Fruit fly (Drosophila melanogaster) whole organism, adult: ENCODE results near the gene BuGZ.

Source experiments
- CG11617 ChIP-seq: fragments of 200-800 bp; sonication (Bioruptor generic); optimal IDR thresholded peaks from 2 replicates; lab custom pipeline; 2017; ENCODE audit warnings: mild to moderate bottlenecking, missing biosample characterization, missing genetic modification reagents, missing genetic modification characterization
- CG14711 ChIP-seq: fragments of 200-800 bp; sonication (Bioruptor generic); optimal IDR thresholded peaks from 2 replicates; lab custom pipeline; 2018; ENCODE audit warnings: missing biosample characterization, mild to moderate bottlenecking, missing genetic modification characterization, moderate library complexity
- CG1620 ChIP-seq: fragments of 200-800 bp; sonication (Bioruptor generic); optimal IDR thresholded peaks from 2 replicates; lab custom pipeline; 2016; ENCODE audit warnings: missing biosample characterization, missing genetic modification characterization
- CG5204 ChIP-seq: fragments of 200-800 bp; sonication (Bioruptor generic); optimal IDR thresholded peaks from 2 replicates; lab custom pipeline; 2016; ENCODE audit warnings: missing biosample characterization, missing genetic modification characterization
- CG7045 ChIP-seq: fragments of 200-800 bp; sonication (Bioruptor generic); optimal IDR thresholded peaks from 2 replicates; lab custom pipeline; 2017; ENCODE audit warnings: missing biosample characterization, mild to moderate bottlenecking, missing genetic modification characterization
- Crg-1 ChIP-seq: fragments of 200-800 bp; sonication (Bioruptor generic); optimal IDR thresholded peaks from 2 replicates; lab custom pipeline; 2016; ENCODE audit warnings: missing biosample characterization, missing genetic modification characterization
- Hr96 ChIP-seq: fragments of 200-800 bp; sonication (Bioruptor generic); optimal IDR thresholded peaks from 2 replicates; lab custom pipeline; 2016; ENCODE audit warnings: missing biosample characterization, missing genetic modification characterization
- cic ChIP-seq: fragments of 200-800 bp; sonication (Bioruptor generic); optimal IDR thresholded peaks from 2 replicates; lab custom pipeline; 2017; ENCODE audit warnings: missing biosample characterization, mild to moderate bottlenecking, missing genetic modification characterization, moderate library complexity
- kay ChIP-seq: fragments of 200-800 bp; sonication (Bioruptor generic); peaks from one replicate; lab custom pipeline; 2016; ENCODE audit warnings: missing biosample characterization, missing genetic modification characterization, borderline replicate concordance
- ovo ChIP-seq: fragments of 200-800 bp; sonication (Bioruptor generic); optimal IDR thresholded peaks from 2 replicates; lab custom pipeline; 2016; ENCODE audit warnings: missing biosample characterization, missing genetic modification characterization
- toe ChIP-seq: fragments of 200-800 bp; sonication (Bioruptor generic); optimal IDR thresholded peaks from 2 replicates; lab custom pipeline; 2016; ENCODE audit warnings: missing biosample characterization, missing genetic modification characterization

dm6 chr2L:16793970-16794369 is 50.8 kb downstream of the BuGZ start, which contains the start of gene Ugt37C2:
- TF ChIP-seq CG1620 (no peak), ovo (GFP tag; lab: Kevin White, UChicago) (no peak), CG5204 (no peak), Hr96 (GFP tag; lab: Kevin White, UChicago) (no peak), toe (no peak), CG14711 (tag; lab: Kevin White, UChicago) (no peak), cic (GFP tag; lab: Kevin White, UChicago) (no peak), CG11617 (no peak), CG7045 (no peak), Crg-1 (GFP tag; lab: Kevin White, UChicago) (no peak), kay (GFP tag; lab: Kevin White, UChicago) (no peak)
